Worm (Caenorhabditis elegans): Measurements from ENCODE around the gene plpp-1.2.

plpp-1.2 gene

ce11 chrII:6522622-6523254 is 37.5 kb downstream of the plpp-1.2 start (continued):
- TF ChIP-seq K02D7.2 (tag; optimal IDR thresholded peaks at IDR 0.05) (no peak), C08G9.2 (tag; optimal IDR thresholded peaks at IDR 0.05) (no peak), odd-2 (tag; optimal IDR thresholded peaks at IDR 0.05) (no peak), ztf-16 (tag; optimal IDR thresholded peaks at IDR 0.05) (no peak), ceh-9 (tag; optimal IDR thresholded peaks at IDR 0.05) (no peak), gmeb-2 (tag; optimal IDR thresholded peaks at IDR 0.05) (no peak), ceh-34 (tag; optimal IDR thresholded peaks at IDR 0.05) (peak; percentile 32), ceh-48 (tag; optimal IDR thresholded peaks at IDR 0.05) (no peak), hlh-6 (tag; optimal IDR thresholded peaks at IDR 0.05) (no peak), ceh-14 (tag; optimal IDR thresholded peaks at IDR 0.05) (no peak), ceh-22 (tag; optimal IDR thresholded peaks at IDR 0.05) (no peak), tbx-2 (tag; optimal IDR thresholded peaks at IDR 0.05) (peak; percentile 72), ama-1 (optimal IDR thresholded peaks at IDR 0.05) (no peak), lim-6 (tag; optimal IDR thresholded peaks at IDR 0.05) (no peak), ceh-30 (tag; optimal IDR thresholded peaks at IDR 0.05) (no peak), C38D4.7 (GFP tag; optimal IDR thresholded peaks at IDR 0.05) (no peak), ceh-18 (tag; optimal IDR thresholded peaks at IDR 0.05) (no peak), pros-1 (tag; optimal IDR thresholded peaks at IDR 0.05) (no peak), dmd-4 (tag; optimal IDR thresholded peaks at IDR 0.05; ENCODE audit: borderline replicate concordance) (no peak), nhr-11 (tag; optimal IDR thresholded peaks at IDR 0.05) (no peak), Y22D7AL.16 (tag; optimal IDR thresholded peaks at IDR 0.05) (no peak), lin-11 (tag; optimal IDR thresholded peaks at IDR 0.05) (no peak), nfya-1 (tag; optimal IDR thresholded peaks at IDR 0.05) (peak; percentile 21), che-1 (tag; optimal IDR thresholded peaks at IDR 0.05) (no peak), syd-9 (tag; optimal IDR thresholded peaks at IDR 0.05) (no peak), elt-4 (tag; optimal IDR thresholded peaks at IDR 0.05) (no peak), ceh-45 (GFP tag; IDR thresholded peaks at IDR 0.05) (no peak), ahr-1 (tag; optimal IDR thresholded peaks at IDR 0.05) (no peak), hlh-30 (tag; optimal IDR thresholded peaks at IDR 0.05; ENCODE audit: insufficient read depth) (no peak), ref-2 (tag; optimal IDR thresholded peaks at IDR 0.05) (peak; percentile 39), eyg-1 (tag; optimal IDR thresholded peaks at IDR 0.05) (no peak), fkh-10 (GFP tag; optimal IDR thresholded peaks at IDR 0.05) (no peak), fkh-6 (tag; optimal IDR thresholded peaks at IDR 0.05) (no peak), mec-3 (tag; optimal IDR thresholded peaks at IDR 0.05; ENCODE audit: borderline replicate concordance) (no peak), sox-2 (GFP tag; IDR thresholded peaks at IDR 0.05) (no peak), rnt-1 (tag; optimal IDR thresholded peaks at IDR 0.05) (peak; percentile 18), elt-2 (tag; optimal IDR thresholded peaks at IDR 0.05) (no peak), npax-4 (tag; optimal IDR thresholded peaks at IDR 0.05) (no peak), ceh-24 (tag; optimal IDR thresholded peaks at IDR 0.05) (no peak), pqm-1 (tag; optimal IDR thresholded peaks at IDR 0.05) (no peak)

DNA sequence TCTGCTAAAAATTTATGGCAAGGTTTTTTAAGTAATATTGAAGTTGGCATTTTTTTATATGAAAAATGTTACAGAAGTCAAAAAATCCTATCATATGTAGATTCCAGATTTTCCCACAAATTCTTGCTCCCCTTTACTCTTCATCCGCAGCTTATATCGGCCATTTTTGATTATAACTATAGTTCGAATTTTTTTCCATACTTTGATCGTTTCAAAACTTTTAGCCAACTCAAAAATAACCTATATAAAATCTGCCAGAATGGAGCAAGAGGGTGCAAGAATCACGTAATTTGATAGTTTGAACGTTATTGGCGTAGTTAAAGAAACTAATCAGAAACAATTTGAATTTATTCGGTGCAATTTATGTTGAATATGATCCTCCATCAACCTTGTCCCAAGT is 38.7 kb downstream of the plpp-1.2 start:
- TF ChIP-seq odd-2 (tag; optimal IDR thresholded peaks at IDR 0.05) (no peak), madf-2 (tag; optimal IDR thresholded peaks at IDR 0.05) (no peak), ttx-3 (tag; optimal IDR thresholded peaks at IDR 0.05) (no peak), fkh-10 (GFP tag; optimal IDR thresholded peaks at IDR 0.05) (no peak), nhr-11 (tag; optimal IDR thresholded peaks at IDR 0.05) (no peak)
